Worm (Caenorhabditis elegans): Measurements from ENCODE around the gene T05G5.5.

- TF ChIP-seq K02D7.2 (tag; optimal IDR thresholded peaks at IDR 0.05) (no peak), C08G9.2 (tag; optimal IDR thresholded peaks at IDR 0.05) (no peak), rnt-1 (tag; optimal IDR thresholded peaks at IDR 0.05) (no peak), ama-1 (optimal IDR thresholded peaks at IDR 0.05) (no peak), unc-55 (GFP tag; optimal IDR thresholded peaks at IDR 0.05) (no peak), elt-2 (tag; optimal IDR thresholded peaks at IDR 0.05) (peak; percentile 56), lim-6 (tag; optimal IDR thresholded peaks at IDR 0.05) (no peak), pat-9 (tag; optimal IDR thresholded peaks at IDR 0.05) (no peak), unc-86 (tag; optimal IDR thresholded peaks at IDR 0.05) (no peak), ttx-3 (tag; optimal IDR thresholded peaks at IDR 0.05) (no peak)
Measured at ce11 chrIII:9782011-9782436, 30.8 kb upstream of the T05G5.5 start, which contains the start of gene vha-2.

All from whole organism, late embryonic.